Fruit fly (Drosophila melanogaster): ENCODE results near the gene aru.

Gene aru

dm6 chr2L:856690-857488, 11.3 kb downstream of the aru start:
- TF ChIP-seq EcR (GFP tag; optimal IDR thresholded peaks at IDR 0.05) = no peak
- TF ChIP-seq pan (optimal IDR thresholded peaks at IDR 0.05) = no peak
- TF ChIP-seq CG8478 (optimal IDR thresholded peaks at IDR 0.05) = no peak
- TF ChIP-seq usp (GFP tag; optimal IDR thresholded peaks at IDR 0.05) = no peak
- TF ChIP-seq psq (optimal IDR thresholded peaks at IDR 0.05) = no peak
- TF ChIP-seq Dll (optimal IDR thresholded peaks at IDR 0.05) = no peak

- TF ChIP-seq Dll (optimal IDR thresholded peaks at IDR 0.05) = no peak
- TF ChIP-seq usp (GFP tag; optimal IDR thresholded peaks at IDR 0.05) = no peak
- TF ChIP-seq CG8478 (optimal IDR thresholded peaks at IDR 0.05) = no peak
- no peak for TF ChIP-seq pan (optimal IDR thresholded peaks at IDR 0.05)
- TF ChIP-seq psq (optimal IDR thresholded peaks at IDR 0.05) = no peak
- TF ChIP-seq EcR (GFP tag; optimal IDR thresholded peaks at IDR 0.05) = no peak
These were observed 12.2 kb downstream of the aru start for dm6 chr2L:856001-856400.

- TF ChIP-seq pan (optimal IDR thresholded peaks at IDR 0.05) (no peak), usp (GFP tag; optimal IDR thresholded peaks at IDR 0.05) (no peak), psq (optimal IDR thresholded peaks at IDR 0.05) (no peak), EcR (GFP tag; optimal IDR thresholded peaks at IDR 0.05) (no peak), CG8478 (optimal IDR thresholded peaks at IDR 0.05) (no peak), Dll (optimal IDR thresholded peaks at IDR 0.05) (no peak)
These were observed 13.1 kb downstream of the aru start, which contains the start of gene CG13949 for dm6 chr2L:855052-855547. CG13949 (plus strand) TSS chr2L:855337.

DNA sequence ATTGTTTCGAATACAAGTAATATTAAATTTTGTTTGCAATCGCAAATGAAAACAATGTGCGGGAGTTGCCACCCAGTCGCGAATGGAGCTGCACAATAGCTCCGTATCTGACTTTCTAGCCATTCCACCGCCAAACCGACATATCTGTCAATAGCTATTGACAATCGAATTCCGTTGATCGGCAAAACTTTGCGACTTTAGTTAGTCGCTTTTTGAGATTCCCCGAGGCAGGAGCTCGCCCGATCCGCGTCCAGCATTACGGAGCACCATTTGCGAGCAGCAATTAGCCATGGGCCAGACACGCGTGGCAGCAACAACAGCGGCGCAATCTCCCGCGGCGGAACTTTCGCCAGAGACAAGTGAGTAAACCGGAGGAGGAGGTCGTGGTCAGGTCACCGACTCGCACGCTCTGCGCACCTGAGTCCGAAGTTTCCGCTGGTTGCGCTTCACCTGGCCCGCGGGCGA, 15.5 kb downstream of the aru start, which contains the start of the genes CG4291 and kraken:
TSS of gene CG4291 (minus strand) at position 84 of the 465 bp plus-strand sequence.
TSS of gene kraken (plus strand) at position 122 of the 465 bp plus-strand sequence.
- no peak for TF ChIP-seq EcR (GFP tag; optimal IDR thresholded peaks at IDR 0.05)

DNA sequence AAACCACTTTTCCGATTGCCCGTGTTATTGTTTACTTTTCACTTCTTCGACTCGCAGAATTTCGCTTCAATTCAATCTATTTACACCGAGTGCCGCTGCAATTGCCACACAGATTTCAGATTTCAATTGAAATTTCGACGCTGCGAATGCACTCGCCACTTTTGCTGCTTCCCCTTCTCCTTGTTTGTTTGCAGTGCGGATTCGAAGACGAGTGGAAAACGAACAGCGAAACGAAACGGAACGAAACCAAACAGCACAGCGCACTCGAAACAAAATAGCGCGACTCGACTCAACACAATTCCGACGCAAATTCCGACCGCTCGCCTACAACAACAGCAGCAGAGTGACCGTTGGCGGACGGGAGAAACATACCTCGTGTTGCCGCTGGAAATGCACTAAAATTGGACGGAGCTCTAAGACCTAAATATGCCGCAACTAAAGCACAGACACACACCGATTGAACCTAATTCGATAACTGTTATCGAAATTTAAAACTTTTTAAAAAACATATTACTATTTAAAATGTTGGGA, 17.4 kb downstream of the aru start, which contains the start of gene drongo:
TSS of gene drongo (minus strand) at position 345 of the 531 bp plus-strand sequence.
- TF ChIP-seq pan (optimal IDR thresholded peaks at IDR 0.05) (no peak), usp (GFP tag; optimal IDR thresholded peaks at IDR 0.05) (no peak), psq (optimal IDR thresholded peaks at IDR 0.05) (no peak), Dll (optimal IDR thresholded peaks at IDR 0.05) (no peak), EcR (GFP tag; optimal IDR thresholded peaks at IDR 0.05) (no peak), CG8478 (optimal IDR thresholded peaks at IDR 0.05) (no peak)

DNA sequence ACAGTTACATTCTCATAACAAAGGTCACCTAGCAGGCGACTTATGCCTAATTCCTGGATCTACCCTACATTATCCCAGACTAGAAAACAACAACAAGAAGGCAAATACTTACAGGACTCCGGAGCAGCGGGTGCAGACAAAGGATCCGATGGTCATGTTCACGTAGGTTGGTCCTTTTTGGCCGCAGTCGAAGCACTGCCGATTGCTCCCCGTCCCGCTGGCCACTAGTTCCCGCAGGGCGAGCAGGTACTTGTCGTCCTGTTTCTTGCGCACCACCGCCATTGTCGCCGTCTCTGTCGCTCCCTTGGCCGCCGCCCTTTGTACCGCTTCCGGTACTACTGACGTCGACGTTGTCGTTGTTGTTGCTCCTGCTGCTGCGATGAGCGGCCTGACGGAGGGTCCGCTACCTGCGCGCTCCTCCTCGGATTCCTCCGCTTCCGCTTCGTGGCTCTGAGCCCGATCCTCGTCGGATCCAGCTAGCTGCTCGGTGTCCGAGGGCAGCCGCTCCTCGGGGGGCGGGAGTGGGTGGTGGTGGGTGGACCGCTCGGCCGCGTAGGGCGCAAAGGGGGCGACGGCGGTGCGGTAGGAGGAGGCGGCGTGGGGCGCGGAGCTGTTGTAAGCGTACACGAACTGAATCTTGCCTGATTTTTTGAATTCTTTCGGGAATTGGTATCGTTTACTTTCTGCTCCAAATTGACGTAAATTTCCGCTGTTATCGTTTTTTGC, 18.2 kb downstream of the aru start:
- no peak for TF ChIP-seq Dll (optimal IDR thresholded peaks at IDR 0.05)
- no peak for TF ChIP-seq psq (optimal IDR thresholded peaks at IDR 0.05)
- no peak for TF ChIP-seq CG8478 (optimal IDR thresholded peaks at IDR 0.05)
- TF ChIP-seq EcR (GFP tag; optimal IDR thresholded peaks at IDR 0.05) = no peak
- TF ChIP-seq usp (GFP tag; optimal IDR thresholded peaks at IDR 0.05) = no peak
- TF ChIP-seq pan (optimal IDR thresholded peaks at IDR 0.05) = no peak

DNA sequence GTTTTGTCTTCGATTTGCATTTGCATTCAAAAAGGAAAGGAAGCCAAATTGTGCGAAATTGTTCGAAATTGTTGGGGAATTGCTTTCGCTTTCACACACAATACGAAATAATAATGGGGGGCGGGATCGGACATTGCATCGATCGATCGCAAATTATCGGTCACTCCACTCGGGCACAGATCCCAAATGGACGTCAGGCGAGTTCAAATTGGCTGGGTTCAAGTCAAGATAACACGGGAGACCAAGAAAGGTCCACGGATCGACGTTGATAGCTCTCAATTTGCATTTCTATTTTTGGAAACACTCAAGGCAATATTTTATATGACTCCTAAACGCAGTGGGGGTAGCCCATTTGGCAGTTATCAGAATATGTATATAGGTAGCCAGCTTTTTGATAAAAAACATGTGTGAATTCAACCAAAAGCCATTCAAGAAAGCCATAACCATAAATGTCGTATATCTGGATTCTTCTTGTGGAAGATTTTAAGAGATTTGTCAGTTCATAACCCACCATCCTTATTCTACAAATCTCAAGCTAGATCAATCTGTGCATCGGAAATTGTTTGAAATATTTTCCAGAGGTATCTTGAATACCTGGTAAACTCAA, 18.9 kb downstream of the aru start:
- TF ChIP-seq pan (optimal IDR thresholded peaks at IDR 0.05) (no peak), EcR (GFP tag; optimal IDR thresholded peaks at IDR 0.05) (no peak), Dll (optimal IDR thresholded peaks at IDR 0.05) (no peak), CG8478 (optimal IDR thresholded peaks at IDR 0.05) (no peak), psq (optimal IDR thresholded peaks at IDR 0.05) (no peak), usp (GFP tag; optimal IDR thresholded peaks at IDR 0.05) (no peak)

dm6 chr2L:847988-848622, 20.0 kb downstream of the aru start:
- no peak for TF ChIP-seq psq (optimal IDR thresholded peaks at IDR 0.05)
- TF ChIP-seq Dll (optimal IDR thresholded peaks at IDR 0.05) = no peak
- no peak for TF ChIP-seq CG8478 (optimal IDR thresholded peaks at IDR 0.05)
- TF ChIP-seq pan (optimal IDR thresholded peaks at IDR 0.05) = no peak
- no peak for TF ChIP-seq usp (GFP tag; optimal IDR thresholded peaks at IDR 0.05)
- no peak for TF ChIP-seq EcR (GFP tag; optimal IDR thresholded peaks at IDR 0.05)

DNA sequence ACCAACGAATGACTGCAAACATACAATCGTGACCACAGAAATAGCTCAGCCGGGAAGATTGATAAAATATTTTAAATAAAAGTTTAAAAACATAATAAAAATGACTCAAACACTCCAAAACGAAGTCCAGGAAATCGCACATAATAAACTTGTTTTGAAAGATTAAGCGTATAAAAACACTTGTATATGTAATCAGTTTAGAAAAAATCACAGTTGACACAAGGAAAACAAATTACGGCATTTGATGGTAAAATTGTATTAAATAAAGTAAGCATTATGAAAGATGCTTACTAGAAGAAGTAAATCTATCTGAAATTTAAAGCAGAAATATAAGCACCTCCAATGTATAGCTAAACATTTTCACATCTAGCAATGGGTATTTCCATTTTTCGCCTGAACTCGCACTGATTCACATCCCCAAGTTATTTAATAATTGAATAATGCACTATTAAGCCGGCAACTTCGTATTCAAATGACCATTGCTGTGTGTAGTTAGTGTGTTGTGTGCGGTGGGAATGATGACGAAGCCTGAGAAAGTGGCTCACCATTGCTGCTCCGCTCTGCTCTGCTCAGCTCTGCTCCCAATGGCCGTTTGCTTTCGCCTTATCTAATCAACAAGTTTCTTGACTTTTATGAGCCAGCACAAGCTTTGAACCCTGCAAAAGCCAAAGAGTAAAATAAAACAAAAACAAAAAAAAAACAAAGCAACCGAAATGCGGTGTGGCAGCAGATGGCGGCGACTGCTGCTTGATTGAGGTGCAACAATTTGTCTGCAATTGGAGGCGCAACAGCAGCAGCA, 20.8 kb downstream of the aru start:
- TF ChIP-seq CG8478 (optimal IDR thresholded peaks at IDR 0.05) = no peak
- TF ChIP-seq EcR (GFP tag; optimal IDR thresholded peaks at IDR 0.05) = no peak
- TF ChIP-seq Dll (optimal IDR thresholded peaks at IDR 0.05) = no peak
- no peak for TF ChIP-seq psq (optimal IDR thresholded peaks at IDR 0.05)
- no peak for TF ChIP-seq usp (GFP tag; optimal IDR thresholded peaks at IDR 0.05)
- TF ChIP-seq pan (optimal IDR thresholded peaks at IDR 0.05) = no peak

DNA sequence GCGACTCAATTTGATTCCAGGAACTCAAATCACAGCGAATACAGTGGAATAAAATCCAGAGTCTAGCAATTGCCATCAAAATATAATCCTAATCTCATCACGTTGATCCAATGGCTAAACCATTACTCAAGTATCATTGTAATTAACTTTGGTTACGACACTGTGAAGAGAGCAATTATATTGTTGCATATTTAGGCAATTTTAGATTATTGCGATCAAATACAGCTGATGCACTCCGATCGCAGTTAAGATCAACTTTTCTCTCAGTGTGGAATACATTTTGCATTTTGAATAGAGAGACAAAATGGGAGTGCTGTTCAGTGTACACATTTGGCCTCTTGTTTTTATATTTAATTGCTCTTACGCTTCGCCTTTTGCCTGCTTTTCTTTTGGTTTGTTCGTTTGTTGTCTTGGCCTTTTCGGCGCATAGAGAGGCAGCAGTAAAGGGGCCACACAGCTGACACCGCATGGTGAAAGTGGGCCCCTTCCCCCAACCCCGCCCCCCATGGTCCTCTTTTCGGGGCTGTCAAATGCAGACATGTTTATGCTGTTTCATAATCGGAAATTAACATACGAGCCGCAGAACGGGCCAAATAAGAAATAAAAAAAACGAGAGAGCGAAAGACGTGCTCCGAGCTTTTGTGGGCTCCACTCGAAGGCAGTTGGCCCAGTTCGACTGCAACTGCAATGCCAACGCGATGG, 21.8 kb downstream of the aru start:
- TF ChIP-seq EcR (GFP tag; optimal IDR thresholded peaks at IDR 0.05) (no peak), psq (optimal IDR thresholded peaks at IDR 0.05) (no peak), usp (GFP tag; optimal IDR thresholded peaks at IDR 0.05) (no peak), pan (optimal IDR thresholded peaks at IDR 0.05) (no peak), CG8478 (optimal IDR thresholded peaks at IDR 0.05) (no peak)
